Worm (Caenorhabditis elegans) whole organism, late embryonic: ENCODE measurements around the gene akt-2.

Experiments used
- ceh-6 ChIP-seq: fragments of 200-800 bp; sonication (Bioruptor generic); optimal IDR thresholded peaks from 2 replicates; lab custom pipeline; 2018; ENCODE audit warnings: mild to moderate bottlenecking, missing genetic modification characterization, missing compliant biosample characterization
- fkh-6 ChIP-seq: sonication (generic microtip); optimal IDR thresholded peaks from 2 replicates; lab custom pipeline; 2016; ENCODE audit warnings: missing genetic modification characterization, missing compliant biosample characterization
- hlh-30 ChIP-seq: sonication (generic microtip); optimal IDR thresholded peaks from 2 replicates; lab custom pipeline; 2017; ENCODE audit warnings: antibody characterized with exemption, missing genetic modification characterization, missing compliant biosample characterization; ENCODE audit not compliant: insufficient read depth
- hlh-6 ChIP-seq: sonication (generic microtip); optimal IDR thresholded peaks from 2 replicates; lab custom pipeline; 2016; ENCODE audit warnings: missing genotype, missing genetic modification characterization, missing compliant biosample characterization
- rnt-1 ChIP-seq: sonication (generic microtip); optimal IDR thresholded peaks from 2 replicates; lab custom pipeline; 2016; ENCODE audit warnings: missing genetic modification characterization, missing compliant biosample characterization

- TF ChIP-seq hlh-30 (tag; lab: Kevin White, UChicago), result no peak
- no peak for TF ChIP-seq fkh-6 (tag; lab: Kevin White, UChicago)
- no peak for TF ChIP-seq hlh-6
- TF ChIP-seq ceh-6 (GFP tag; lab: Kevin White, UChicago), result no peak
- no peak for TF ChIP-seq rnt-1 (tag; lab: Kevin White, UChicago)
Observed at ce11 chrX:14186466-14186865, 39.0 kb downstream of the akt-2 start, which contains the start of gene ceh-36.
